Worm (Caenorhabditis elegans) whole organism, L3 larva: ENCODE data around the gene R05D3.8.
A peak's percentile ranks its signal among the peaks of the same experiment; 100 is the strongest.

ENCODE experiments used
- R02D3.7 ChIP-seq: fragments of 150-350 bp; optimal IDR thresholded peaks from 2 replicates; lab custom pipeline; 2014; ENCODE audit warnings: missing biosample characterization, missing genetic modification characterization
- ZK546.5 ChIP-seq: sonication (generic microtip); optimal IDR thresholded peaks from 2 replicates; lab custom pipeline; 2017; ENCODE audit warnings: missing biosample characterization, missing genetic modification characterization
- aly-2 ChIP-seq: fragments of 150-350 bp; optimal IDR thresholded peaks from 2 replicates; lab custom pipeline; 2014; ENCODE audit warnings: missing biosample characterization, missing genetic modification characterization
- ama-1 ChIP-seq: fragments of 150-350 bp; optimal IDR thresholded peaks from 2 replicates; lab custom pipeline; 2018
- ceh-16 ChIP-seq: sonication (generic microtip); optimal IDR thresholded peaks from 2 replicates; lab custom pipeline; 2017; ENCODE audit warnings: missing biosample characterization, missing genetic modification characterization
- ceh-82 ChIP-seq: fragments of 150-350 bp; optimal IDR thresholded peaks from 2 replicates; lab custom pipeline; 2014; ENCODE audit warnings: missing biosample characterization, missing genetic modification characterization
- ceh-9 ChIP-seq: sonication (generic microtip); optimal IDR thresholded peaks from 2 replicates; lab custom pipeline; 2018; ENCODE audit warnings: missing biosample characterization, missing genetic modification characterization
- egl-27 ChIP-seq: sonication (generic microtip); optimal IDR thresholded peaks from 4 replicates; lab custom pipeline; 2017; ENCODE audit warnings: missing biosample characterization, missing genetic modification reagents, missing genetic modification characterization
- egl-5 ChIP-seq: fragments of 150-350 bp; optimal IDR thresholded peaks from 2 replicates; lab custom pipeline; 2017; ENCODE audit warnings: missing biosample characterization, missing genetic modification reagents, missing genetic modification characterization, inconsistent platforms
- elt-1 ChIP-seq: fragments of 150-350 bp; optimal IDR thresholded peaks from 2 replicates; lab custom pipeline; 2014; ENCODE audit warnings: missing biosample characterization, missing genetic modification characterization
- elt-2 ChIP-seq: sonication (generic microtip); optimal IDR thresholded peaks from 2 replicates; lab custom pipeline; 2016; ENCODE audit warnings: missing genetic modification reagents, mild to moderate bottlenecking, missing genetic modification characterization, missing compliant biosample characterization
- elt-3 ChIP-seq, 3 experiments: fragments of 150-350 bp in 1 of 3; sonication (generic microtip) in 2 of 3; optimal IDR thresholded peaks; 2 replicates in 2 of 3; 4 replicates in 1 of 3; lab custom pipeline; 2014 to 2017; ENCODE audit warnings: missing biosample characterization in 3 of 3, missing genetic modification characterization in 3 of 3
- eor-1 ChIP-seq, 2 experiments: fragments of 150-350 bp; optimal IDR thresholded peaks; 2 replicates each; lab custom pipeline; 2014 to 2018; ENCODE audit warnings: missing biosample characterization in 2 of 2, missing genetic modification characterization in 2 of 2
- fkh-10 ChIP-seq: sonication (generic microtip); optimal IDR thresholded peaks from 2 replicates; lab custom pipeline; 2017; ENCODE audit warnings: missing biosample characterization, missing genetic modification reagents, missing genetic modification characterization
- fkh-2 ChIP-seq: fragments of 150-350 bp; optimal IDR thresholded peaks from 2 replicates; lab custom pipeline; 2014; ENCODE audit warnings: missing biosample characterization, missing genetic modification reagents, missing genetic modification characterization
- fos-1 ChIP-seq: fragments of 150-350 bp; optimal IDR thresholded peaks from 2 replicates; lab custom pipeline; 2014; ENCODE audit warnings: missing biosample characterization, missing genetic modification characterization
- hmg-11 ChIP-seq: sonication (generic microtip); optimal IDR thresholded peaks from 2 replicates; lab custom pipeline; 2016; ENCODE audit warnings: missing genetic modification characterization, missing compliant biosample characterization
- jun-1 ChIP-seq: fragments of 150-350 bp; optimal IDR thresholded peaks from 2 replicates; lab custom pipeline; 2014; ENCODE audit warnings: missing biosample characterization, missing genetic modification reagents, missing genetic modification characterization
- lin-15B ChIP-seq: fragments of 150-350 bp; optimal IDR thresholded peaks from 2 replicates; lab custom pipeline; 2014; ENCODE audit warnings: missing biosample characterization, missing genetic modification characterization
- lin-39 ChIP-seq: fragments of 150-350 bp; optimal IDR thresholded peaks from 2 replicates; lab custom pipeline; 2018; ENCODE audit warnings: missing biosample characterization, missing genetic modification reagents, missing genetic modification characterization
- lsy-12 ChIP-seq: sonication (generic microtip); optimal IDR thresholded peaks from 2 replicates; lab custom pipeline; 2016; ENCODE audit warnings: mild to moderate bottlenecking, missing genetic modification characterization, missing compliant biosample characterization
- mdl-1 ChIP-seq: fragments of 150-350 bp; optimal IDR thresholded peaks from 2 replicates; lab custom pipeline; 2014; ENCODE audit warnings: missing biosample characterization, missing genetic modification characterization
- mml-1 ChIP-seq: fragments of 150-350 bp; sonication (generic microtip); optimal IDR thresholded peaks from 3 replicates; lab custom pipeline; 2014; ENCODE audit warnings: missing biosample characterization, missing genetic modification characterization
- nfya-1 ChIP-seq: sonication (generic microtip); optimal IDR thresholded peaks from 2 replicates; lab custom pipeline; 2017; ENCODE audit warnings: missing genetic modification characterization, mild to moderate bottlenecking, missing compliant biosample characterization, antibody characterized with exemption, moderate library complexity; ENCODE audit not compliant: insufficient read depth
- nhr-11 ChIP-seq: fragments of 150-350 bp; optimal IDR thresholded peaks from 2 replicates; lab custom pipeline; 2014; ENCODE audit warnings: missing biosample characterization, missing genetic modification characterization
- nhr-12 ChIP-seq: fragments of 150-350 bp; optimal IDR thresholded peaks from 2 replicates; lab custom pipeline; 2014; ENCODE audit warnings: missing biosample characterization, missing genetic modification characterization
- nhr-23 ChIP-seq: fragments of 150-350 bp; optimal IDR thresholded peaks from 2 replicates; lab custom pipeline; 2014; ENCODE audit warnings: missing biosample characterization, missing genetic modification reagents, missing genetic modification characterization
- nhr-237 ChIP-seq: fragments of 150-350 bp; optimal IDR thresholded peaks from 2 replicates; lab custom pipeline; 2014; ENCODE audit warnings: missing biosample characterization, missing genetic modification characterization
- nhr-25 ChIP-seq: sonication (generic microtip); optimal IDR thresholded peaks from 2 replicates; lab custom pipeline; 2017; ENCODE audit warnings: missing biosample characterization, missing genetic modification characterization
- nhr-28 ChIP-seq: fragments of 150-350 bp; optimal IDR thresholded peaks from 2 replicates; lab custom pipeline; 2014; ENCODE audit warnings: missing biosample characterization, missing genetic modification characterization
- nhr-43 ChIP-seq: sonication (generic microtip); optimal IDR thresholded peaks from 2 replicates; lab custom pipeline; 2016; ENCODE audit warnings: mild to moderate bottlenecking, missing genetic modification characterization, missing compliant biosample characterization; ENCODE audit not compliant: poor library complexity, severe bottlenecking
- nhr-67 ChIP-seq: fragments of 150-350 bp; optimal IDR thresholded peaks from 2 replicates; lab custom pipeline; 2014; ENCODE audit warnings: missing biosample characterization, missing genetic modification characterization
- nhr-76 ChIP-seq: fragments of 150-350 bp; sonication (generic microtip); optimal IDR thresholded peaks from 5 replicates; lab custom pipeline; 2014; ENCODE audit warnings: missing biosample characterization, missing genetic modification characterization
- nhr-77 ChIP-seq: fragments of 150-350 bp; optimal IDR thresholded peaks from 2 replicates; lab custom pipeline; 2014; ENCODE audit warnings: missing biosample characterization, missing genetic modification characterization
- pha-4 ChIP-seq: fragments of 150-350 bp; optimal IDR thresholded peaks from 2 replicates; lab custom pipeline; 2014; ENCODE audit warnings: missing biosample characterization, missing genetic modification reagents, missing genetic modification characterization
- pqm-1 ChIP-seq: fragments of 150-350 bp; optimal IDR thresholded peaks from 2 replicates; lab custom pipeline; 2017; ENCODE audit warnings: missing biosample characterization, missing genetic modification characterization, inconsistent platforms
- sea-2 ChIP-seq: fragments of 150-350 bp; sonication (generic microtip); optimal IDR thresholded peaks from 4 replicates; lab custom pipeline; 2014; ENCODE audit warnings: missing biosample characterization, missing genetic modification reagents, missing genetic modification characterization
- snpc-4 ChIP-seq: fragments of 150-350 bp; optimal IDR thresholded peaks from 2 replicates; lab custom pipeline; 2014; ENCODE audit warnings: missing biosample characterization, missing genetic modification characterization
- unc-39 ChIP-seq: sonication (generic microtip); optimal IDR thresholded peaks from 4 replicates; lab custom pipeline; 2017; ENCODE audit warnings: missing biosample characterization, missing genetic modification characterization
- unc-62 ChIP-seq: fragments of 150-350 bp; sonication (generic microtip); optimal IDR thresholded peaks from 4 replicates; lab custom pipeline; 2014; ENCODE audit warnings: missing biosample characterization, missing genetic modification reagents, missing genetic modification characterization
- zag-1 ChIP-seq: fragments of 150-350 bp; optimal IDR thresholded peaks from 2 replicates; lab custom pipeline; 2014; ENCODE audit warnings: missing biosample characterization, missing genetic modification characterization
- ztf-4 ChIP-seq: fragments of 150-350 bp; optimal IDR thresholded peaks from 2 replicates; lab custom pipeline; 2014; ENCODE audit warnings: missing biosample characterization, missing genetic modification characterization

Gene R05D3.8

ce11 chrIII:8405449-8405962 lies 47.4 kb upstream of the R05D3.8 start, which contains the start of the genes ubxn-4 and cyy-1:
TSS of gene ubxn-4 (minus strand) at chrIII:8405562.
TSS of gene cyy-1 (plus strand) at chrIII:8405874.
- TF ChIP-seq ceh-9 (tag; lab: Kevin White, UChicago) = no peak
- TF ChIP-seq snpc-4 (tag; lab: Kevin White, UChicago) = no peak
- TF ChIP-seq nfya-1 (tag; lab: Kevin White, UChicago) = peak; percentile 66
- TF ChIP-seq ama-1 (lab: Kevin White, UChicago) = no peak
- no peak for TF ChIP-seq ZK546.5 (tag; lab: Kevin White, UChicago)
- TF ChIP-seq ceh-82 = no peak
- TF ChIP-seq hmg-11 = peak; percentile 29

DNA sequence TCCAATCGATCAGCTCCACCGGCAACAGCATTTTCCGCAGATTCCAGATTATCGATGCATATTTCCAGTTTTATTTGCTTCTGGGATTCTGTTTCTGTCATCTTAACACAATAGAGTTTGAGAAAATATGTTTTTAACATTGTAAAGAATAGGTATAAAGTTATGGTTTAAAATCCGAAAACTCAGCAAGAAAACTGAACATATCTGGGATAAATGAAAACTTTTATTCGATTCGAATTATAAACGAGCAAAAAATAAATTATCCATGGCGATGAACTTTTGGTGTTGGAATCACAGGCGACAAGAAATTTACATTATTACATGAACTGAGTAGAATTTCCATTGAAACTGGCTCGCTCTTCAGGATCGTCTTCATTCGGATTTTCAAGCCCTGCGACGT lies 45.4 kb upstream of the R05D3.8 start, which contains the start of gene cutc-1:
TSS of gene cutc-1 (minus strand) at position 101 of the 400 bp plus-strand sequence.
- TF ChIP-seq lin-15B (tag; lab: Kevin White, UChicago) (no peak), ceh-82 (no peak), elt-2 (no peak), nhr-25 (tag; lab: Kevin White, UChicago) (no peak), egl-27 (tag; lab: Kevin White, UChicago) (no peak), unc-62 (GFP tag; lab: Kevin White, UChicago) (no peak)

DNA sequence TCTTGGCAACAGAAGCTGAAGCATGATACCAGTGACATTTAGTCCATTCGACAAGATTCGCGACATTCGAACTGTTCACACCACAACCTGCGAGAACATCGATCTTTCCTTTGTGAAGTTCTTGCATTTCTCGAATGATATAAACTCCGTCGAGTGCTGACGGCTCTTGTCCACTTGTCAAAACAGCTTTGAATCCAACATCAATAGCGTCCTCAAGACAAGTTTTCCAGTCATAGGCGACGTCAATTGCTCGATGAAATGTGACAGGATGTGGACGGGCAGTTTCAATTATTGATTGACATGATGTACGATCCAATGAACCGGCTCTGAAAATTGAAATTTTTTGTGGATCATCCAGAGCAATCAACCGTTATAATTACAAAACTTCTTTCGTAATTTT lies 44.5 kb upstream of the R05D3.8 start:
- TF ChIP-seq sea-2 (GFP tag; lab: Kevin White, UChicago) (no peak), ceh-16 (tag; lab: Kevin White, UChicago) (no peak), jun-1 (no peak), nhr-12 (tag; lab: Kevin White, UChicago) (no peak), elt-2 (no peak), ceh-82 (no peak), fkh-2 (tag; lab: Kevin White, UChicago) (no peak), nhr-28 (tag; lab: Kevin White, UChicago) (no peak), fkh-10 (GFP tag; lab: Kevin White, UChicago) (no peak), elt-3 (tag; optimal IDR thresholded peaks at IDR 0.05; lab: Kevin White, UChicago) (no peak), ama-1 (lab: Kevin White, UChicago) (no peak), R02D3.7 (tag; lab: Kevin White, UChicago) (no peak), eor-1 (tag; optimal IDR thresholded peaks at IDR 0.05; lab: Kevin White, UChicago) (no peak), elt-1 (no peak), nhr-67 (tag; lab: Kevin White, UChicago) (no peak), nhr-11 (tag; lab: Kevin White, UChicago) (no peak), pqm-1 (tag; lab: Kevin White, UChicago) (no peak)

DNA sequence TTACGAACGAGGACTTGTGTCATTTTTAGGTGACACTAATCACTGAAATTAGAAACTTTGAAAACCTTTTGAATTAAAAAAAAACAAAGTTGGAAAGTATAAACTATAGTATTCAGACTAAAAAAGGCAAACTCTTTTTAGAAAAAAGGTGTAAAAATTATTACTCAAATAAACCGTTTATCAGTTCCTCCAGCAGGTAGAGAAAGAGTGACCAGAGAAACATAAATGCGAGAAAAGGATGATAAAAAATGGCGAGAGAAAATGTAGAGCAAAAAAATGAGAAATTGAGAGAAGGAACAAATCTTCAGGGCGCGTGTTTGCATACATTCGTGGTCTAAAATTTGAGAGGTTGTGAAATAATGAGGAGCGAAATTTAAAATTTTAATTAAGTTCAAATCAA lies 43.8 kb upstream of the R05D3.8 start, which contains the start of gene lap-1:
TSS of gene lap-1 (minus strand) at position 42 of the 400 bp plus-strand sequence.
- peak; percentile 40 for TF ChIP-seq elt-2
- TF ChIP-seq pha-4 = peak; percentile 18
- TF ChIP-seq pqm-1 (tag; lab: Kevin White, UChicago) = peak; percentile 7
- no peak for TF ChIP-seq nhr-11 (tag; lab: Kevin White, UChicago)

- TF ChIP-seq nhr-77 (tag; lab: Kevin White, UChicago) (no peak), egl-27 (tag; lab: Kevin White, UChicago) (no peak), nhr-25 (tag; lab: Kevin White, UChicago) (no peak), ztf-4 (tag; lab: Kevin White, UChicago) (no peak), nfya-1 (tag; lab: Kevin White, UChicago) (peak; percentile 5), nhr-12 (tag; lab: Kevin White, UChicago) (no peak), ceh-82 (no peak), nhr-23 (tag; lab: Kevin White, UChicago) (no peak), lin-39 (tag; lab: Kevin White, UChicago) (no peak), sea-2 (GFP tag; lab: Kevin White, UChicago) (no peak), mml-1 (tag; lab: Kevin White, UChicago) (no peak), nhr-237 (tag; lab: Kevin White, UChicago) (no peak), zag-1 (no peak), fkh-10 (GFP tag; lab: Kevin White, UChicago) (no peak), fos-1 (no peak), egl-5 (tag; lab: Kevin White, UChicago) (no peak), lsy-12 (tag; lab: Kevin White, UChicago) (no peak), pqm-1 (tag; lab: Kevin White, UChicago) (peak; percentile 94), nhr-43 (tag; lab: Kevin White, UChicago) (no peak), elt-3 (tag; optimal IDR thresholded peaks at IDR 0.05; lab: Kevin White, UChicago) (no peak), unc-39 (tag; lab: Kevin White, UChicago) (no peak), hmg-11 (no peak), lin-15B (tag; lab: Kevin White, UChicago) (no peak), nhr-76 (no peak), elt-2 (peak; percentile 95), aly-2 (no peak), mdl-1 (tag; lab: Kevin White, UChicago) (no peak), nhr-11 (tag; lab: Kevin White, UChicago) (no peak), unc-62 (GFP tag; lab: Kevin White, UChicago) (no peak), elt-1 (no peak), R02D3.7 (tag; lab: Kevin White, UChicago) (no peak), snpc-4 (tag; lab: Kevin White, UChicago) (no peak), ceh-16 (tag; lab: Kevin White, UChicago) (no peak), pha-4 (peak; percentile 53)
Observed at ce11 chrIII:8400478-8400877, 42.4 kb upstream of the R05D3.8 start.
